Fruit fly (Drosophila melanogaster): ENCODE data around the gene Fur2.

DNA sequence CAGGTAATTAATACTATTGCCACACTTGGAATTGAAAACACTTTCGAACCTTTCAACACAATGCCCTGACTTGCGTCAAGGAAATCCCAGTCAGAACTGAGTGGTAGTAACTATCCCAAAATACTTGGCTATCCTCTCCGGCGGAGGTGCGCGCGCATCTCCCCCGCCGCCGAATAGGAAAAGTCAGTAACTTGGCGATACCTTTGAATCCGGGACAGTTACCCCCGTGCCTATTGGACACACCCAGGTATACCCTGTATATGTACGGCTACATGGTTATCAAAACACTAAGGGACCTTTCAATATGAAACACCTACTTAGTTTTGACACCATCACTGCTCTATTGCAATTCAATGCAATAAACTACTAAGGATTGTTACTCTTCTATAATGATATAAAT lies 42.2 kb upstream of the Fur2 start, which contains the start of gene CG9919:
- TF ChIP-seq gl (tag; optimal IDR thresholded peaks at IDR 0.05) = no peak
- no peak for TF ChIP-seq CG4496 (GFP tag; IDR thresholded peaks at IDR 0.05)
- TF ChIP-seq Pif1A (GFP tag; optimal IDR thresholded peaks at IDR 0.05) = no peak
- TF ChIP-seq CG8159 (tag; optimal IDR thresholded peaks at IDR 0.05) = no peak
- no peak for TF ChIP-seq CG13204 (GFP tag; optimal IDR thresholded peaks at IDR 0.05)
- TF ChIP-seq EcR (GFP tag; optimal IDR thresholded peaks at IDR 0.05) = no peak
- TF ChIP-seq Pif1B (GFP tag; optimal IDR thresholded peaks at IDR 0.05) = no peak
- no peak for TF ChIP-seq CG12605 (GFP tag; IDR thresholded peaks at IDR 0.05)
- TF ChIP-seq CG9948 (tag; optimal IDR thresholded peaks at IDR 0.05) = no peak
- no peak for TF ChIP-seq CG10348 (GFP tag; IDR thresholded peaks at IDR 0.05)
- TF ChIP-seq CG14655 (GFP tag; optimal IDR thresholded peaks at IDR 0.05) = no peak
- no peak for TF ChIP-seq CG34367 (tag; optimal IDR thresholded peaks at IDR 0.05)
- no peak for TF ChIP-seq D1 (tag; optimal IDR thresholded peaks at IDR 0.05)

Data from whole organism, pupa.